Worm (Caenorhabditis elegans): ENCODE data around the gene R11D1.7.

ce11 chrV:12743778-12744502 lies 24.1 kb downstream of the R11D1.7 start:
- TF ChIP-seq elt-3 (tag; optimal IDR thresholded peaks at IDR 0.05) = no peak
- TF ChIP-seq lin-13 (GFP tag; optimal IDR thresholded peaks at IDR 0.05) = no peak
- no peak for TF ChIP-seq nhr-76 (tag; optimal IDR thresholded peaks at IDR 0.05)
- no peak for TF ChIP-seq ztf-11 (tag; optimal IDR thresholded peaks at IDR 0.05)
- TF ChIP-seq zip-4 (GFP tag; optimal IDR thresholded peaks at IDR 0.05) = no peak
- TF ChIP-seq dpl-1 (GFP tag; optimal IDR thresholded peaks at IDR 0.05) = no peak
- TF ChIP-seq pqm-1 (tag; optimal IDR thresholded peaks at IDR 0.05) = peak; percentile 12
- no peak for TF ChIP-seq xbp-1 (tag; optimal IDR thresholded peaks at IDR 0.05)
- TF ChIP-seq zag-1 (tag; optimal IDR thresholded peaks at IDR 0.05) = no peak
- TF ChIP-seq nhr-237 (tag; optimal IDR thresholded peaks at IDR 0.05) = no peak
- TF ChIP-seq ama-1 (optimal IDR thresholded peaks at IDR 0.05) = no peak
- TF ChIP-seq fos-1 (tag; optimal IDR thresholded peaks at IDR 0.05) = no peak
- TF ChIP-seq fkh-10 (GFP tag; optimal IDR thresholded peaks at IDR 0.05) = no peak
- TF ChIP-seq egl-27 (tag; optimal IDR thresholded peaks at IDR 0.05) = no peak
